Fruit fly (Drosophila melanogaster) whole organism, prepupa: Measurements from ENCODE around the gene Snapin.

Experiments used
- CG15336 ChIP-seq: fragments of 200-800 bp; sonication (Bioruptor generic); IDR thresholded peaks from 2 replicates; pipeline ENCODE4 v1.3.6; 2022; ENCODE audit warnings: missing biosample characterization, missing genetic modification characterization
- CG6276 ChIP-seq: fragments of 200-800 bp; sonication (Bioruptor generic); optimal IDR thresholded peaks from 2 replicates; lab custom pipeline; 2017; ENCODE audit warnings: missing biosample characterization, mild to moderate bottlenecking, missing genetic modification characterization
- CG9139 ChIP-seq: fragments of 200-800 bp; sonication (Bioruptor generic); optimal IDR thresholded peaks from 3 replicates; lab custom pipeline; 2017; ENCODE audit warnings: missing biosample characterization, mild to moderate bottlenecking, missing genetic modification characterization
- Ets96B ChIP-seq: fragments of 200-800 bp; optimal IDR thresholded peaks from 2 replicates; lab custom pipeline; 2019; ENCODE audit warnings: missing biosample characterization, mild to moderate bottlenecking, missing genetic modification characterization, moderate library complexity
- OdsH ChIP-seq: fragments of 200-800 bp; sonication (Bioruptor generic); optimal IDR thresholded peaks from 3 replicates; lab custom pipeline; 2016; ENCODE audit warnings: missing biosample characterization, missing genetic modification characterization
- Smox ChIP-seq: fragments of 200-800 bp; sonication (Bioruptor generic); optimal IDR thresholded peaks from 3 replicates; lab custom pipeline; 2016; ENCODE audit warnings: missing biosample characterization, missing genetic modification characterization
- Sox102F ChIP-seq: fragments of 200-800 bp; sonication (Bioruptor generic); optimal IDR thresholded peaks from 2 replicates; lab custom pipeline; 2016; ENCODE audit warnings: missing biosample characterization, mild to moderate bottlenecking, missing genetic modification characterization
- vri ChIP-seq: fragments of 200-800 bp; sonication (Bioruptor generic); optimal IDR thresholded peaks from 3 replicates; lab custom pipeline; 2016; ENCODE audit warnings: missing biosample characterization, mild to moderate bottlenecking, missing genetic modification characterization

- TF ChIP-seq Ets96B (tag; lab: Kevin White, UChicago), result no peak
- no peak for TF ChIP-seq vri
- TF ChIP-seq CG9139 (GFP tag; lab: Kevin White, UChicago), result no peak
- TF ChIP-seq CG15336 (GFP tag; lab: Robert Waterston, UW), result no peak
- TF ChIP-seq Sox102F (GFP tag; lab: Kevin White, UChicago), result no peak
- no peak for TF ChIP-seq OdsH (GFP tag; lab: Kevin White, UChicago)
- no peak for TF ChIP-seq Smox (GFP tag; lab: Kevin White, UChicago)
- no peak for TF ChIP-seq CG6276
These were observed 23.3 kb upstream of the Snapin start for dm6 chr2L:2782790-2783189.
